Worm (Caenorhabditis elegans): Measurements from ENCODE around the gene seb-3.

DNA sequence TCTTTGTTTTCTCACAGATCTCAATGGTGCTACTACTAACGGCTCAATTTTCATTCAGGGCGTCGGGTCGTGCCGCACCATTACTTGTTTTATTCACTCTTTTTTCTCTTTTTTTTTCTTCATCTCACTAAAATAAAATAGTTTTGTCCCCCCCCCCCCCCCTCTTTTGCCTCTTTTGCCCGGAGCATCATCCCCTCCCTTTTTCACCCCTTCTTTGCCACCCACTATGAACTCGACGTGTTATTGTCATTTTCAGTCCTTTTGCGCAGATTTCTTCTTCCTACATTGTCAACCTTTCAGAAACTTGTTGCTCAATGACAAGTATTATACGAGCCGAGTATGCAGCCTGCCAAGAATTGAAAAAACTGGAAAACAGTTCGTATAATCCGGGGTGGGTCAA is at the start of gene seb-3:
- TF ChIP-seq dpl-1 (GFP tag; optimal IDR thresholded peaks at IDR 0.05) (no peak), sox-4 (tag; optimal IDR thresholded peaks at IDR 0.05) (no peak), mdl-1 (tag; optimal IDR thresholded peaks at IDR 0.05) (no peak), dsc-1 (tag; optimal IDR thresholded peaks at IDR 0.05) (no peak), aly-2 (tag; optimal IDR thresholded peaks at IDR 0.05) (no peak)
